Fruit fly (Drosophila melanogaster) S2 (cell line): ENCODE results near the gene Trmt61.

Experiments
- CG8478 ChIP-seq: fragments of >200 bp; optimal IDR thresholded peaks from 2 replicates; lab custom pipeline; 2018
- CTCF ChIP-seq, 2 experiments: fragments of >200 bp; optimal IDR thresholded peaks; 2 replicates each; lab custom pipeline; 2018

Gene Trmt61

dm6 chr3R:26099238-26099637 lies 39.9 kb downstream of the Trmt61 start:
- TF ChIP-seq CG8478, result no peak
- no peak for TF ChIP-seq CTCF (optimal IDR thresholded peaks at IDR 0.05; lab: Kevin White, UChicago)

dm6 chr3R:26103440-26103839 lies 44.1 kb downstream of the Trmt61 start:
- TF ChIP-seq CTCF (optimal IDR thresholded peaks at IDR 0.05; lab: Kevin White, UChicago) (no peak), CG8478 (no peak)

- no peak for TF ChIP-seq CTCF (optimal IDR thresholded peaks at IDR 0.05; lab: Kevin White, UChicago)
- TF ChIP-seq CG8478, result no peak
These were observed 45.2 kb downstream of the Trmt61 start for dm6 chr3R:26104302-26105140.

dm6 chr3R:26105141-26105403 lies 45.8 kb downstream of the Trmt61 start:
- no peak for TF ChIP-seq CG8478

- TF ChIP-seq CTCF (optimal IDR thresholded peaks at IDR 0.05; lab: Kevin White, UChicago) (no peak), CG8478 (no peak)
These were observed 46.1 kb downstream of the Trmt61 start for dm6 chr3R:26105407-26105806.

dm6 chr3R:26105924-26106494 lies 46.7 kb downstream of the Trmt61 start:
- no peak for TF ChIP-seq CTCF (optimal IDR thresholded peaks at IDR 0.05; lab: Kevin White, UChicago)
- no peak for TF ChIP-seq CG8478

dm6 chr3R:26106595-26107152 lies 47.4 kb downstream of the Trmt61 start, which contains the start of gene Cipc:
Gene Cipc (plus strand): TSS chr3R:26106868.
- no peak for TF ChIP-seq CG8478
- TF ChIP-seq CTCF (optimal IDR thresholded peaks at IDR 0.05; lab: Kevin White, UChicago), result no peak

dm6 chr3R:26108424-26108823 lies 49.1 kb downstream of the Trmt61 start:
- no peak for TF ChIP-seq CG8478
- TF ChIP-seq CTCF (optimal IDR thresholded peaks at IDR 0.05; lab: Kevin White, UChicago), result no peak
